Fruit fly (Drosophila melanogaster): ENCODE results near the gene GstO1.

- TF ChIP-seq CG32121 (GFP tag; IDR thresholded peaks at IDR 0.05) = no peak
- TF ChIP-seq CG17806 (tag; optimal IDR thresholded peaks at IDR 0.05) = no peak
- peak; percentile 1 for TF ChIP-seq CG8159 (tag; optimal IDR thresholded peaks at IDR 0.05)
- TF ChIP-seq EcR (GFP tag; optimal IDR thresholded peaks at IDR 0.05) = no peak
- no peak for TF ChIP-seq CG12605 (GFP tag; IDR thresholded peaks at IDR 0.05)
- no peak for TF ChIP-seq CG34367 (tag; optimal IDR thresholded peaks at IDR 0.05)
- no peak for TF ChIP-seq CG8301 (tag; optimal IDR thresholded peaks at IDR 0.05)
- peak; percentile 22 for TF ChIP-seq D1 (tag; optimal IDR thresholded peaks at IDR 0.05)
- no peak for TF ChIP-seq Pif1A (GFP tag; optimal IDR thresholded peaks at IDR 0.05)
- no peak for TF ChIP-seq Snoo (tag; optimal IDR thresholded peaks at IDR 0.05)
- TF ChIP-seq CG9948 (tag; optimal IDR thresholded peaks at IDR 0.05) = peak; percentile 1
- no peak for TF ChIP-seq CG10348 (GFP tag; IDR thresholded peaks at IDR 0.05)
- TF ChIP-seq gl (tag; optimal IDR thresholded peaks at IDR 0.05) = no peak
Observed at dm6 chr3L:8543866-8544265, 19.2 kb upstream of the GstO1 start.
